Fruit fly (Drosophila melanogaster) whole organism, prepupa: ENCODE measurements around the gene CG14435.

Experiments
- Blimp-1 ChIP-seq: fragments of 200-800 bp; sonication (Bioruptor generic); optimal IDR thresholded peaks from 3 replicates; lab custom pipeline; 2017; ENCODE audit warnings: missing biosample characterization, missing genetic modification characterization, mild to moderate bottlenecking, moderate library complexity, missing genetic modification reagents
- CG10669 ChIP-seq: fragments of 200-800 bp; sonication (Bioruptor generic); optimal IDR thresholded peaks from 3 replicates; lab custom pipeline; 2018; ENCODE audit warnings: missing biosample characterization, mild to moderate bottlenecking, missing genetic modification characterization, moderate library complexity
- CG11294 ChIP-seq: fragments of 200-800 bp; sonication (Bioruptor generic); IDR thresholded peaks from 2 replicates; pipeline ENCODE4 v1.3.6; 2022; ENCODE audit warnings: missing biosample characterization, missing genetic modification characterization
- CG11762 ChIP-seq: fragments of 200-800 bp; sonication (Bioruptor generic); optimal IDR thresholded peaks from 3 replicates; lab custom pipeline; 2016; ENCODE audit warnings: missing biosample characterization, missing genetic modification characterization; ENCODE audit not compliant: insufficient read depth
- CG11902 ChIP-seq: fragments of 200-800 bp; sonication (Bioruptor generic); optimal IDR thresholded peaks from 3 replicates; lab custom pipeline; 2016; ENCODE audit warnings: missing biosample characterization, missing genetic modification characterization
- CG15336 ChIP-seq: fragments of 200-800 bp; sonication (Bioruptor generic); IDR thresholded peaks from 2 replicates; pipeline ENCODE4 v1.3.6; 2022; ENCODE audit warnings: missing biosample characterization, missing genetic modification characterization
- CG16779 ChIP-seq: fragments of 200-800 bp; sonication (Bioruptor generic); optimal IDR thresholded peaks from 3 replicates; lab custom pipeline; 2017; ENCODE audit warnings: missing biosample characterization, mild to moderate bottlenecking, missing genetic modification characterization
- CG3032 ChIP-seq: fragments of 200-800 bp; optimal IDR thresholded peaks from 2 replicates; lab custom pipeline; 2019; ENCODE audit warnings: missing biosample characterization, mild to moderate bottlenecking, missing genetic modification characterization, moderate library complexity
- CG32006 ChIP-seq: fragments of 200-800 bp; sonication (Bioruptor generic); optimal IDR thresholded peaks from 3 replicates; lab custom pipeline; 2017; ENCODE audit warnings: missing biosample characterization, mild to moderate bottlenecking, missing genetic modification characterization
- CG3919 ChIP-seq: fragments of 200-800 bp; sonication (Bioruptor generic); optimal IDR thresholded peaks from 3 replicates; lab custom pipeline; 2016; ENCODE audit warnings: missing biosample characterization, missing genetic modification characterization
- CG6163 ChIP-seq: fragments of 200-800 bp; sonication (Bioruptor generic); IDR thresholded peaks from 3 replicates; pipeline ENCODE4 v1.3.6; 2022; ENCODE audit warnings: missing biosample characterization, missing genetic modification characterization
- CG6276 ChIP-seq: fragments of 200-800 bp; sonication (Bioruptor generic); optimal IDR thresholded peaks from 2 replicates; lab custom pipeline; 2017; ENCODE audit warnings: missing biosample characterization, mild to moderate bottlenecking, missing genetic modification characterization
- CG6792 ChIP-seq: fragments of 200-800 bp; sonication (Bioruptor generic); optimal IDR thresholded peaks from 3 replicates; lab custom pipeline; 2016; ENCODE audit warnings: missing biosample characterization, missing genetic modification characterization
- CG6808 ChIP-seq: fragments of 200-800 bp; sonication (Bioruptor generic); optimal IDR thresholded peaks from 3 replicates; lab custom pipeline; 2017; ENCODE audit warnings: missing biosample characterization, missing genetic modification characterization, mild to moderate bottlenecking, moderate library complexity, missing genetic modification reagents
- CG6854 ChIP-seq: fragments of 200-800 bp; sonication (Bioruptor generic); optimal IDR thresholded peaks from 2 replicates; lab custom pipeline; 2017; ENCODE audit warnings: missing biosample characterization, mild to moderate bottlenecking, missing genetic modification characterization
- CG7368 ChIP-seq: fragments of 200-800 bp; sonication (Bioruptor generic); optimal IDR thresholded peaks from 3 replicates; lab custom pipeline; 2016; ENCODE audit warnings: missing biosample characterization, missing genetic modification characterization
- CG8319 ChIP-seq: fragments of 200-800 bp; sonication (Bioruptor generic); optimal IDR thresholded peaks from 3 replicates; lab custom pipeline; 2016; ENCODE audit warnings: missing biosample characterization, missing genetic modification characterization
- CG8632 ChIP-seq: fragments of 200-800 bp; sonication (Bioruptor generic); optimal IDR thresholded peaks from 3 replicates; lab custom pipeline; 2016; ENCODE audit warnings: missing biosample characterization, missing genetic modification characterization
- CG9139 ChIP-seq: fragments of 200-800 bp; sonication (Bioruptor generic); optimal IDR thresholded peaks from 3 replicates; lab custom pipeline; 2017; ENCODE audit warnings: missing biosample characterization, mild to moderate bottlenecking, missing genetic modification characterization
- Eip75B ChIP-seq: fragments of 200-800 bp; sonication (Bioruptor generic); optimal IDR thresholded peaks from 3 replicates; lab custom pipeline; 2016; ENCODE audit warnings: missing biosample characterization, missing genetic modification characterization
- Eip78C ChIP-seq: fragments of 200-800 bp; sonication (Bioruptor generic); peaks from one replicate; lab custom pipeline; 2016; ENCODE audit warnings: missing biosample characterization, missing genetic modification characterization
- Eip93F ChIP-seq: fragments of 200-800 bp; sonication (Bioruptor generic); optimal IDR thresholded peaks from 2 replicates; lab custom pipeline; 2016; ENCODE audit warnings: missing biosample characterization, mild to moderate bottlenecking, missing genetic modification characterization
- Ets21C ChIP-seq: fragments of 200-800 bp; sonication (Bioruptor generic); optimal IDR thresholded peaks from 3 replicates; lab custom pipeline; 2016; ENCODE audit warnings: missing biosample characterization, missing genetic modification characterization
- Ets96B ChIP-seq: fragments of 200-800 bp; optimal IDR thresholded peaks from 2 replicates; lab custom pipeline; 2019; ENCODE audit warnings: missing biosample characterization, mild to moderate bottlenecking, missing genetic modification characterization, moderate library complexity
- Gug ChIP-seq: fragments of 200-800 bp; sonication (Bioruptor generic); IDR thresholded peaks from 2 replicates; pipeline ENCODE4 v1.3.6; 2022; ENCODE audit warnings: missing biosample characterization, missing genetic modification characterization
- Hr38 ChIP-seq: sonication (Bioruptor generic); optimal IDR thresholded peaks from 2 replicates; lab custom pipeline; 2016; ENCODE audit warnings: missing biosample characterization, missing genetic modification characterization
- Hr4 ChIP-seq: fragments of 200-800 bp; sonication (Bioruptor generic); optimal IDR thresholded peaks from 3 replicates; lab custom pipeline; 2016; ENCODE audit warnings: missing biosample characterization, missing genetic modification characterization
- Lpt ChIP-seq: fragments of 200-800 bp; sonication (Bioruptor generic); optimal IDR thresholded peaks from 3 replicates; lab custom pipeline; 2016; ENCODE audit warnings: missing biosample characterization, missing genetic modification characterization
- OdsH ChIP-seq: fragments of 200-800 bp; sonication (Bioruptor generic); optimal IDR thresholded peaks from 3 replicates; lab custom pipeline; 2016; ENCODE audit warnings: missing biosample characterization, missing genetic modification characterization
- Sox14 ChIP-seq: fragments of 200-800 bp; sonication (Bioruptor generic); optimal IDR thresholded peaks from 3 replicates; lab custom pipeline; 2016; ENCODE audit warnings: missing biosample characterization, missing genetic modification characterization
- acj6 ChIP-seq: fragments of 200-800 bp; sonication (Bioruptor generic); optimal IDR thresholded peaks from 3 replicates; lab custom pipeline; 2016; ENCODE audit warnings: missing biosample characterization, missing genetic modification characterization
- dac ChIP-seq: fragments of 200-800 bp; sonication (Bioruptor generic); optimal IDR thresholded peaks from 2 replicates; lab custom pipeline; 2017; ENCODE audit warnings: missing biosample characterization, mild to moderate bottlenecking, missing genetic modification characterization
- esn ChIP-seq: fragments of 200-800 bp; sonication (Bioruptor generic); optimal IDR thresholded peaks from 2 replicates; lab custom pipeline; 2016; ENCODE audit warnings: missing biosample characterization, mild to moderate bottlenecking, missing genetic modification characterization, moderate library complexity
- fd59A ChIP-seq: fragments of 200-800 bp; sonication (Bioruptor generic); optimal IDR thresholded peaks from 2 replicates; lab custom pipeline; 2017; ENCODE audit warnings: missing biosample characterization, mild to moderate bottlenecking, missing genetic modification characterization, missing genetic modification reagents
- fd85E ChIP-seq: fragments of 200-800 bp; sonication (Bioruptor generic); optimal IDR thresholded peaks from 3 replicates; lab custom pipeline; 2016; ENCODE audit warnings: missing biosample characterization, missing genetic modification characterization
- fkh ChIP-seq: fragments of 200-800 bp; sonication (Bioruptor generic); optimal IDR thresholded peaks from 3 replicates; lab custom pipeline; 2017; ENCODE audit warnings: missing biosample characterization, mild to moderate bottlenecking, missing genetic modification characterization, moderate library complexity
- lz ChIP-seq: fragments of 200-800 bp; sonication (Bioruptor generic); optimal IDR thresholded peaks from 3 replicates; lab custom pipeline; 2016; ENCODE audit warnings: missing biosample characterization, missing genetic modification characterization
- net ChIP-seq: fragments of 200-800 bp; sonication (Bioruptor generic); optimal IDR thresholded peaks from 3 replicates; lab custom pipeline; 2016; ENCODE audit warnings: missing biosample characterization, missing genetic modification characterization
- pdm3 ChIP-seq: fragments of 200-800 bp; sonication (Bioruptor generic); optimal IDR thresholded peaks from 3 replicates; lab custom pipeline; 2016; ENCODE audit warnings: missing biosample characterization, missing genetic modification characterization
- salr ChIP-seq, 2 experiments: fragments of 200-800 bp; sonication (Bioruptor generic); optimal IDR thresholded peaks; 3 replicates each; lab custom pipeline; 2016 to 2018; ENCODE audit warnings: missing biosample characterization in 2 of 2, missing genetic modification characterization in 2 of 2, mild to moderate bottlenecking in 1 of 2
- svp ChIP-seq: fragments of 200-800 bp; sonication (Bioruptor generic); peaks from one replicate; lab custom pipeline; 2016; ENCODE audit warnings: missing biosample characterization, missing genetic modification characterization
- topi ChIP-seq: fragments of 200-800 bp; sonication (Bioruptor generic); optimal IDR thresholded peaks from 3 replicates; lab custom pipeline; 2016; ENCODE audit warnings: missing biosample characterization, missing genetic modification characterization

Gene CG14435

dm6 chrX:6800726-6801296 lies 42.9 kb downstream of the CG14435 start (continued):
- TF ChIP-seq esn: peak; percentile 27
- TF ChIP-seq lz: peak; percentile 1
- no peak for TF ChIP-seq CG6808 (GFP tag; lab: Kevin White, UChicago)
- TF ChIP-seq CG3919: peak; percentile 18
- TF ChIP-seq acj6 (GFP tag; lab: Kevin White, UChicago): peak; percentile 39
- no peak for TF ChIP-seq Eip93F
- no peak for TF ChIP-seq Ets96B (tag; lab: Kevin White, UChicago)
- peak; percentile 15 for TF ChIP-seq pdm3 (GFP tag; lab: Kevin White, UChicago)
- TF ChIP-seq Eip75B (GFP tag; lab: Kevin White, UChicago): no peak
- TF ChIP-seq Eip78C (GFP tag; lab: Kevin White, UChicago): peak; percentile 76
- no peak for TF ChIP-seq CG6854 (GFP tag; lab: Kevin White, UChicago)
- no peak for TF ChIP-seq CG11762
- TF ChIP-seq CG11294 (GFP tag; lab: Robert Waterston, UW): 0 out of 2 replicates have a peak, but pooled peaks have one; percentile 10
- no peak for TF ChIP-seq fd59A (GFP tag; lab: Kevin White, UChicago)
- peak; percentile 74 for TF ChIP-seq svp (GFP tag; lab: Kevin White, UChicago)
- TF ChIP-seq OdsH: peak; percentile 33
- peak; percentile 33; the same call in 1 of the 2 replicates for TF ChIP-seq CG15336
- TF ChIP-seq CG8632 (GFP tag; lab: Kevin White, UChicago): no peak
- no peak for TF ChIP-seq CG6792 (GFP tag; lab: Kevin White, UChicago)
- TF ChIP-seq Ets21C: no peak
- no peak for TF ChIP-seq CG10669 (GFP tag; lab: Kevin White, UChicago)
- TF ChIP-seq CG32006 (GFP tag; lab: Kevin White, UChicago): peak; percentile 64
- no peak for TF ChIP-seq Hr38 (GFP tag; lab: Kevin White, UChicago)
- TF ChIP-seq fkh (GFP tag; lab: Kevin White, UChicago): peak; percentile 45
- TF ChIP-seq, all 60 proteins: peak for 18

dm6 chrX:6799261-6800022 lies 44.3 kb downstream of the CG14435 start:
- TF ChIP-seq fkh (GFP tag; lab: Kevin White, UChicago) (peak; percentile 17), Hr4 (GFP tag; lab: Kevin White, UChicago) (no peak)

dm6 chrX:6796972-6797371 lies 46.7 kb downstream of the CG14435 start:
- TF ChIP-seq net (GFP tag; lab: Kevin White, UChicago): no peak
- TF ChIP-seq, all 60 proteins: peak for 0

- TF ChIP-seq CG9139 (GFP tag; lab: Kevin White, UChicago) (no peak), CG3032 (no peak), CG6163 (no peak), dac (GFP tag; lab: Kevin White, UChicago) (no peak), CG16779 (tag; lab: Kevin White, UChicago) (no peak), salr (GFP tag; optimal IDR thresholded peaks at IDR 0.05; lab: Kevin White, UChicago) (no peak), fd85E (GFP tag; lab: Kevin White, UChicago) (no peak), CG8319 (GFP tag; lab: Kevin White, UChicago) (no peak), esn (peak; percentile 13), CG6276 (no peak), CG11294 (GFP tag; lab: Robert Waterston, UW) (no peak), svp (GFP tag; lab: Kevin White, UChicago) (peak; percentile 64), pdm3 (GFP tag; lab: Kevin White, UChicago) (peak; percentile 34), Blimp-1 (no peak), CG11762 (no peak), Lpt (GFP tag; lab: Kevin White, UChicago) (no peak), topi (GFP tag; lab: Kevin White, UChicago) (peak; percentile 25), Gug (GFP tag; lab: Robert Waterston, UW) (no peak), Hr38 (GFP tag; lab: Kevin White, UChicago) (no peak), CG6854 (GFP tag; lab: Kevin White, UChicago) (no peak), Eip93F (no peak), CG7368 (GFP tag; lab: Kevin White, UChicago) (no peak), CG10669 (GFP tag; lab: Kevin White, UChicago) (no peak), CG11902 (GFP tag; lab: Kevin White, UChicago) (no peak), Sox14 (GFP tag; lab: Kevin White, UChicago) (no peak), fkh (GFP tag; lab: Kevin White, UChicago) (no peak)
Measured at dm6 chrX:6795987-6796691, 47.6 kb downstream of the CG14435 start.
